Fruit fly (Drosophila melanogaster) whole organism, prepupa: ENCODE results near the gene CG42540.

Experiments used
- CG10631 ChIP-seq: fragments of 200-800 bp; sonication (Bioruptor generic); optimal IDR thresholded peaks from 2 replicates; lab custom pipeline; 2016; ENCODE audit warnings: missing biosample characterization, missing genetic modification characterization
- CG10669 ChIP-seq: fragments of 200-800 bp; sonication (Bioruptor generic); optimal IDR thresholded peaks from 3 replicates; lab custom pipeline; 2018; ENCODE audit warnings: missing biosample characterization, mild to moderate bottlenecking, missing genetic modification characterization, moderate library complexity
- CG4318 ChIP-seq: fragments of 200-800 bp; sonication (Bioruptor generic); optimal IDR thresholded peaks from 3 replicates; lab custom pipeline; 2017; ENCODE audit warnings: missing biosample characterization, mild to moderate bottlenecking, missing genetic modification characterization
- CG8632 ChIP-seq: fragments of 200-800 bp; sonication (Bioruptor generic); optimal IDR thresholded peaks from 3 replicates; lab custom pipeline; 2016; ENCODE audit warnings: missing biosample characterization, missing genetic modification characterization
- Ets96B ChIP-seq: fragments of 200-800 bp; optimal IDR thresholded peaks from 2 replicates; lab custom pipeline; 2019; ENCODE audit warnings: missing biosample characterization, mild to moderate bottlenecking, missing genetic modification characterization, moderate library complexity
- Lpt ChIP-seq: fragments of 200-800 bp; sonication (Bioruptor generic); optimal IDR thresholded peaks from 3 replicates; lab custom pipeline; 2016; ENCODE audit warnings: missing biosample characterization, missing genetic modification characterization
- Sox14 ChIP-seq: fragments of 200-800 bp; sonication (Bioruptor generic); optimal IDR thresholded peaks from 3 replicates; lab custom pipeline; 2016; ENCODE audit warnings: missing biosample characterization, missing genetic modification characterization
- achi ChIP-seq: fragments of 200-800 bp; sonication (Bioruptor generic); optimal IDR thresholded peaks from 3 replicates; lab custom pipeline; 2016; ENCODE audit warnings: missing biosample characterization, missing genetic modification characterization
- salr ChIP-seq, 2 experiments: fragments of 200-800 bp; sonication (Bioruptor generic); optimal IDR thresholded peaks; 3 replicates each; lab custom pipeline; 2016 to 2018; ENCODE audit warnings: missing biosample characterization in 2 of 2, missing genetic modification characterization in 2 of 2, mild to moderate bottlenecking in 1 of 2

dm6 chr3L:4599747-4600146 is 43.9 kb downstream of the CG42540 start:
- TF ChIP-seq CG4318 (GFP tag; lab: Kevin White, UChicago) = no peak
- TF ChIP-seq Lpt = no peak
- no peak for TF ChIP-seq achi (GFP tag; lab: Kevin White, UChicago)
- no peak for TF ChIP-seq Sox14 (GFP tag; lab: Kevin White, UChicago)
- TF ChIP-seq Ets96B (tag; lab: Kevin White, UChicago) = no peak
- no peak for TF ChIP-seq CG10669 (GFP tag; lab: Kevin White, UChicago)
- TF ChIP-seq salr (GFP tag; optimal IDR thresholded peaks at IDR 0.05; lab: Kevin White, UChicago) = no peak
- TF ChIP-seq CG10631 (GFP tag; lab: Kevin White, UChicago) = no peak
- no peak for TF ChIP-seq CG8632 (GFP tag; lab: Kevin White, UChicago)
